Worm (Caenorhabditis elegans): ENCODE measurements around the gene H05C05.1.

The H05C05.1 gene

ce11 chrIII:2912916-2913315 lies 34.0 kb upstream of the H05C05.1 start:
- no peak for TF ChIP-seq nhr-25 (tag; optimal IDR thresholded peaks at IDR 0.05)
- TF ChIP-seq ceh-16 (tag; optimal IDR thresholded peaks at IDR 0.05): no peak
- no peak for TF ChIP-seq nhr-237 (tag; optimal IDR thresholded peaks at IDR 0.05)
- TF ChIP-seq nhr-12 (tag; optimal IDR thresholded peaks at IDR 0.05): no peak

- TF ChIP-seq lsy-2 (tag; optimal IDR thresholded peaks at IDR 0.05) (peak in 1 of 2 experiments; percentile 25), zag-1 (tag; optimal IDR thresholded peaks at IDR 0.05) (peak; percentile 29), snpc-4 (tag; optimal IDR thresholded peaks at IDR 0.05) (no peak), sem-4 (tag; optimal IDR thresholded peaks at IDR 0.05) (peak; percentile 6)
Measured at ce11 chrIII:2914029-2914428, 32.9 kb upstream of the H05C05.1 start.

ce11 chrIII:2918655-2919054 lies 28.3 kb upstream of the H05C05.1 start:
- TF ChIP-seq mab-5 (tag; optimal IDR thresholded peaks at IDR 0.05): peak; percentile 65
- TF ChIP-seq lin-39 (tag; optimal IDR thresholded peaks at IDR 0.05): no peak

- TF ChIP-seq unc-62 (GFP tag; optimal IDR thresholded peaks at IDR 0.05) (no peak), mbf-1 (tag; optimal IDR thresholded peaks at IDR 0.05) (no peak), nhr-23 (tag; optimal IDR thresholded peaks at IDR 0.05) (no peak), elt-3 (tag; optimal IDR thresholded peaks at IDR 0.05) (no peak), nhr-21 (tag; optimal IDR thresholded peaks at IDR 0.05) (no peak), crh-2 (tag; optimal IDR thresholded peaks at IDR 0.05) (no peak), unc-55 (GFP tag; optimal IDR thresholded peaks at IDR 0.05) (no peak), nhr-237 (tag; optimal IDR thresholded peaks at IDR 0.05) (no peak), aly-2 (tag; optimal IDR thresholded peaks at IDR 0.05) (no peak), nhr-12 (tag; optimal IDR thresholded peaks at IDR 0.05) (no peak)
Measured at ce11 chrIII:2920281-2920680, 26.6 kb upstream of the H05C05.1 start.

ce11 chrIII:2920866-2921265 lies 26.1 kb upstream of the H05C05.1 start:
- TF ChIP-seq alr-1 (tag; optimal IDR thresholded peaks at IDR 0.05) (no peak), F13H6.1 (tag; optimal IDR thresholded peaks at IDR 0.05) (no peak), blmp-1 (tag; optimal IDR thresholded peaks at IDR 0.05; ENCODE audit: insufficient read depth) (no peak), crh-2 (tag; optimal IDR thresholded peaks at IDR 0.05) (no peak), elt-3 (tag; optimal IDR thresholded peaks at IDR 0.05) (no peak), lsy-2 (tag; optimal IDR thresholded peaks at IDR 0.05) (no peak), nhr-12 (tag; optimal IDR thresholded peaks at IDR 0.05) (no peak)

ce11 chrIII:2923012-2923411 lies 23.9 kb upstream of the H05C05.1 start, which contains the start of gene R10F2.4:
Gene R10F2.4, minus strand, starts transcription at chrIII:2923112.
- no peak for TF ChIP-seq mdl-1 (tag; optimal IDR thresholded peaks at IDR 0.05)
- no peak for TF ChIP-seq zag-1 (tag; optimal IDR thresholded peaks at IDR 0.05)
- no peak for TF ChIP-seq nhr-129 (tag; optimal IDR thresholded peaks at IDR 0.05)
- TF ChIP-seq aly-2 (tag; optimal IDR thresholded peaks at IDR 0.05): no peak
- no peak for TF ChIP-seq unc-39 (tag; optimal IDR thresholded peaks at IDR 0.05)
- no peak for TF ChIP-seq egl-27 (tag; optimal IDR thresholded peaks at IDR 0.05)
- TF ChIP-seq ceh-16 (tag; optimal IDR thresholded peaks at IDR 0.05): no peak
- TF ChIP-seq sem-4 (tag; optimal IDR thresholded peaks at IDR 0.05): no peak

- TF ChIP-seq sma-9 (GFP tag; optimal IDR thresholded peaks at IDR 0.05): no peak
- TF ChIP-seq sma-9 (tag; optimal IDR thresholded peaks at IDR 0.05): no peak
- no peak for TF ChIP-seq lin-11 (tag; optimal IDR thresholded peaks at IDR 0.05)
- TF ChIP-seq unc-55 (GFP tag; optimal IDR thresholded peaks at IDR 0.05): no peak
- no peak for TF ChIP-seq lin-13 (GFP tag; optimal IDR thresholded peaks at IDR 0.05)
- no peak for TF ChIP-seq F13H6.1 (tag; optimal IDR thresholded peaks at IDR 0.05)
- no peak for TF ChIP-seq ztf-1 (GFP tag; conservative IDR thresholded peaks at IDR 0.05)
- no peak for TF ChIP-seq skn-1 (tag; optimal IDR thresholded peaks at IDR 0.05)
- no peak for TF ChIP-seq zag-1 (tag; optimal IDR thresholded peaks at IDR 0.05)
- TF ChIP-seq mdl-1 (tag; optimal IDR thresholded peaks at IDR 0.05): no peak
- TF ChIP-seq elt-1 (tag; optimal IDR thresholded peaks at IDR 0.05): no peak
- no peak for TF ChIP-seq egl-27 (tag; optimal IDR thresholded peaks at IDR 0.05)
- no peak for TF ChIP-seq ama-1 (optimal IDR thresholded peaks at IDR 0.05)
- TF ChIP-seq nhr-129 (tag; optimal IDR thresholded peaks at IDR 0.05): no peak
- TF ChIP-seq fos-1 (tag; optimal IDR thresholded peaks at IDR 0.05): no peak
Measured at ce11 chrIII:2924658-2925057, 22.3 kb upstream of the H05C05.1 start, which contains the start of gene R10F2.5. Gene R10F2.5, minus strand, starts transcription at chrIII:2924758.

Data from whole organism, L2 larva.